Fruit fly (Drosophila melanogaster) Kc167 (cell line): ENCODE measurements around the gene Mo25.

ENCODE experiments used
- Myc ChIP-seq: fragments of >200 bp; optimal IDR thresholded peaks from 2 replicates; lab custom pipeline; 2017; ENCODE audit warnings: missing external identifiers
- Sin3A ChIP-seq: fragments of >200 bp; optimal IDR thresholded peaks from 2 replicates; lab custom pipeline; 2018; ENCODE audit warnings: missing external identifiers
- h ChIP-seq: fragments of >200 bp; optimal IDR thresholded peaks from 3 replicates; lab custom pipeline; 2018; ENCODE audit warnings: missing external identifiers
- insv ChIP-seq: fragments of >200 bp; optimal IDR thresholded peaks from 3 replicates; lab custom pipeline; 2018; ENCODE audit warnings: missing external identifiers
- psq ChIP-seq: fragments of >200 bp; optimal IDR thresholded peaks from 2 replicates; lab custom pipeline; 2017; ENCODE audit warnings: missing external identifiers
- ttk ChIP-seq: sonication (Bioruptor generic); optimal IDR thresholded peaks from 2 replicates; lab custom pipeline; 2017; ENCODE audit warnings: missing external identifiers

The Mo25 gene

dm6 chr3L:16566700-16567221 lies 48.5 kb downstream of the Mo25 start, which contains the start of gene UQCR-6.4L:
TSS of gene UQCR-6.4L (plus strand) at chr3L:16566750.
- TF ChIP-seq Myc (no peak), psq (no peak), ttk (no peak), h (lab: Kevin White, UChicago) (no peak), insv (no peak), Sin3A (no peak)

- no peak for TF ChIP-seq Myc
- TF ChIP-seq ttk: no peak
- TF ChIP-seq psq: no peak
- no peak for TF ChIP-seq h (lab: Kevin White, UChicago)
- no peak for TF ChIP-seq Sin3A
- no peak for TF ChIP-seq insv
Observed at dm6 chr3L:16566093-16566492, 49.2 kb downstream of the Mo25 start.

- TF ChIP-seq h (lab: Kevin White, UChicago) (no peak), psq (no peak), ttk (no peak), Myc (no peak), insv (no peak), Sin3A (no peak)
Observed at dm6 chr3L:16563361-16563760, 51.9 kb downstream of the Mo25 start.
